Worm (Caenorhabditis elegans) whole organism, late embryonic: ENCODE data around the gene rgef-1.

Experiments
- elt-2 ChIP-seq: sonication (generic microtip); optimal IDR thresholded peaks from 2 replicates; lab custom pipeline; 2016; ENCODE audit warnings: missing genetic modification reagents, missing genetic modification characterization, missing compliant biosample characterization
- pha-4 ChIP-seq: fragments of 150-350 bp; optimal IDR thresholded peaks from 2 replicates; lab custom pipeline; 2018; ENCODE audit warnings: missing biosample characterization, missing genetic modification reagents, missing genetic modification characterization
- tbx-2 ChIP-seq: sonication (generic microtip); optimal IDR thresholded peaks from 2 replicates; lab custom pipeline; 2016; ENCODE audit warnings: missing genetic modification characterization, missing compliant biosample characterization
- zip-5 ChIP-seq: sonication (generic microtip); optimal IDR thresholded peaks from 2 replicates; lab custom pipeline; 2016; ENCODE audit warnings: missing genetic modification characterization, missing compliant biosample characterization
- ztf-16 ChIP-seq: sonication (generic microtip); optimal IDR thresholded peaks from 2 replicates; lab custom pipeline; 2017; ENCODE audit warnings: missing genetic modification characterization, missing compliant biosample characterization

DNA sequence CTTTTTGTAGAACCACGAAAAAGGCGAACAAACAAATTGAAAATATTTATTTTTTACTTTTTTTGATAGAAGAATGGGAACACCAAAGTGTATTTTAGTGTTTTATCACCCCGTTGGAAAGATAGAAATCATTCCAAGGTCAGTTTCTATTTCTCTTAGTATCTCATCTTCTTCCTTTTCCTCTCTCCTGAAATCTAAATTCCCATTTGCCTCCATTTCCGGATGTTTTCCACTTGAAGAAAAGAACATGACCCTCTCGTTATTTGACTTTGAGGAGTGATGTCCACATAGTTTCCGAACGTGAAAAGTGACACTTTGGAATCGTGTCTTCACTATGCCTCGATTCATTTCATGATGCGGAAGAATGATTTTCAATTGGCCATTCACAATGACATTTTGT, 26.1 kb upstream of the rgef-1 start:
- TF ChIP-seq ztf-16 (tag; lab: Kevin White, UChicago): no peak
- no peak for TF ChIP-seq tbx-2
- TF ChIP-seq pha-4 (tag; lab: Kevin White, UChicago): no peak
- TF ChIP-seq elt-2 (tag; lab: Kevin White, UChicago): no peak
- TF ChIP-seq zip-5 (tag; lab: Kevin White, UChicago): no peak
